Worm (Caenorhabditis elegans): ENCODE measurements around the gene T18D3.5.

Gene T18D3.5

DNA sequence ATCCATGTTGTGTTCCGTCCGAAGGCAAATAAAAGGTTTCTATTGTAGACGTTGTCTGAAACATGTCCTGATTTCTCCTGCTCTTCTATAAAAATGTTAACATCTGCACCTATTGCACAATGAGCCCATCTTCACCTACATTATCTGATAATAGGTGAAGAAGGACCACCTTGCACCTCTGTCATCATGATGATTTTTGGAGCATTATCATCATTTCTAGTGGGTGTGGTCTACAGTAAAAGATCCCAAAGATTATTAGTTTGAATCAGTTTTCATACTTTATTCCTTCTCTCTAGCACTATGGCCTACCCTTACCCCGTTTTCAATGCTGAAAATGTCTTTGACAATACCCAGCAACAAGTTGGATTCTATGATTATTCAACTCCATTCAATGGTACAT, 33.3 kb upstream of the T18D3.5 start, which contains the start of gene med-1:
Gene med-1 (plus strand): TSS at position 301 of the 400 bp plus-strand sequence.
- TF ChIP-seq zfp-3 (GFP tag; conservative IDR thresholded peaks at IDR 0.05) (no peak), daf-16 (GFP tag; optimal IDR thresholded peaks at IDR 0.05) (no peak), daf-16 (tag; optimal IDR thresholded peaks at IDR 0.05) (no peak), snpc-1.2 (GFP tag; IDR thresholded peaks at IDR 0.05) (no peak), egl-43 (GFP tag; IDR thresholded peaks at IDR 0.05) (no peak), cey-2 (tag; optimal IDR thresholded peaks at IDR 0.05; ENCODE audit: borderline replicate concordance, insufficient read depth) (no peak), ceh-28 (tag; optimal IDR thresholded peaks at IDR 0.05) (no peak), nhr-237 (tag; optimal IDR thresholded peaks at IDR 0.05) (no peak), ceh-82 (tag; optimal IDR thresholded peaks at IDR 0.05) (no peak), daf-8 (GFP tag; IDR thresholded peaks at IDR 0.05) (no peak), D1046.2 (GFP tag; IDR thresholded peaks at IDR 0.05) (no peak), nhr-48 (tag; optimal IDR thresholded peaks at IDR 0.05) (no peak), duxl-1 (tag; optimal IDR thresholded peaks at IDR 0.05; ENCODE audit: poor library complexity) (no peak), dpl-1 (GFP tag; optimal IDR thresholded peaks at IDR 0.05) (no peak), ceh-32 (tag; optimal IDR thresholded peaks at IDR 0.05; ENCODE audit: poor library complexity) (no peak), ztf-11 (tag; optimal IDR thresholded peaks at IDR 0.05) (no peak), ces-1 (GFP tag; optimal IDR thresholded peaks at IDR 0.05) (no peak), dve-1 (tag; optimal IDR thresholded peaks at IDR 0.05; ENCODE audit: insufficient read depth) (no peak)

DNA sequence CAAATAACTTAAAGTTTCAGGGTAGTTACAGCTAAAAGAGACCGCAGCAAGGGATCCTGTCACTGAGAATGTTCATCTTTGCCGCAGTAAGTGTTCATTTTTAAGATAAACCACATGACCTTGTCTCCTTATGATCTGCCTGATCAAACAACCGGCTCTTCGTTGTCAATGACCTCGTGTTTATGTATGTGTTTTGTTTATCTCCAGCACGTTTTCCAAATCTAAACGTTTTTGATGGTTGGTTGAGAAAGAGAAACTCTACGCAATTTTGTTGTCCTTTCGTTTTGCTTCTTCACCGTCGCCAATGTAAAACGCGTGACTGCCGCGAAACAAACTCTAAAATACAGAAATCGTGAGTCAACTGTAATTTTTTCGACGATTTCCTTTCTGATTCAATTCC, 29.5 kb upstream of the T18D3.5 start, which contains the start of gene tsct-1:
Gene tsct-1 (plus strand): TSS at position 12 of the 400 bp plus-strand sequence.
- TF ChIP-seq unc-62 (GFP tag; optimal IDR thresholded peaks at IDR 0.05 in 1 of 2) (no peak), unc-62 (tag; optimal IDR thresholded peaks at IDR 0.05) (no peak), duxl-1 (tag; optimal IDR thresholded peaks at IDR 0.05; ENCODE audit: poor library complexity) (no peak), dve-1 (tag; optimal IDR thresholded peaks at IDR 0.05; ENCODE audit: insufficient read depth) (peak; percentile 46), hlh-11 (tag; optimal IDR thresholded peaks at IDR 0.05) (peak; percentile 37), hlh-30 (tag; optimal IDR thresholded peaks at IDR 0.05; ENCODE audit: insufficient read depth) (peak; percentile 61)

DNA sequence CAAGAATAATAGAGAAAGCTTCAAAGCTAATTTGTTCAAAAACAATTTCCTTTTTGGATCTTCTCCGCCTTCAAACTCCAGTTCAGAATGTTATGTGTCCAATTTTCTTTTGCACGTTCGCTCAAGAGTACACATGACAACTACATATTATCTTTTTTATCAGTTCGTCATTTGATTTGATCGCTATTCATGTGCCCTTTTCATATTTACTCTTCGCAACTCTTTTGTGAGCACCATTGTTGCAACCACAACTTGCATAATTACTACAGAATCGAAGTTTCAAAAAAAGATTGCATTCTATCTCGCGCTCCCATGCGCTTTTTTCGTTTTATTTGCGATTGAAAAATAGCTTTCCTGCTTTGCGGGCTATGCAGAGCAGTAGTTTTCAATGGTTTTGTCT, 28.4 kb upstream of the T18D3.5 start:
- TF ChIP-seq saeg-2 (GFP tag; IDR thresholded peaks at IDR 0.05) (no peak), dmd-6 (GFP tag; IDR thresholded peaks at IDR 0.05) (peak; percentile 24; the same call in 1 of the 2 replicates), ztf-11 (tag; optimal IDR thresholded peaks at IDR 0.05) (no peak), hlh-30 (tag; optimal IDR thresholded peaks at IDR 0.05; ENCODE audit: insufficient read depth) (peak; percentile 65), nhr-111 (GFP tag; optimal IDR thresholded peaks at IDR 0.05) (no peak), F26F4.8 (GFP tag; conservative IDR thresholded peaks at IDR 0.05) (no peak), daf-16 (GFP tag; optimal IDR thresholded peaks at IDR 0.05) (no peak), daf-16 (tag; optimal IDR thresholded peaks at IDR 0.05) (peak; percentile 64), nhr-11 (tag; optimal IDR thresholded peaks at IDR 0.05) (no peak), nhr-41 (GFP tag; IDR thresholded peaks at IDR 0.05) (no peak), madf-5 (GFP tag; IDR thresholded peaks at IDR 0.05) (no peak), nhr-28 (tag; optimal IDR thresholded peaks at IDR 0.05) (peak; percentile 70), nhr-6 (tag; optimal IDR thresholded peaks at IDR 0.05) (peak; percentile 56), lin-15B (tag; optimal IDR thresholded peaks at IDR 0.05) (no peak), hif-1 (tag; optimal IDR thresholded peaks at IDR 0.05) (peak in 1 of 2 experiments; percentile 8), ama-1 (optimal IDR thresholded peaks at IDR 0.05) (no peak), ZK337.2 (GFP tag; IDR thresholded peaks at IDR 0.05) (no peak), aha-1 (tag) (peak; percentile 32), vab-7 (GFP tag; IDR thresholded peaks at IDR 0.05) (no peak), pqm-1 (tag; optimal IDR thresholded peaks at IDR 0.05) (peak; percentile 57), hlh-11 (tag; optimal IDR thresholded peaks at IDR 0.05) (peak; percentile 22)
